Fruit fly (Drosophila melanogaster) whole organism, prepupa: ENCODE results near the gene Trim9.

Experiments used
- Blimp-1 ChIP-seq: fragments of 200-800 bp; sonication (Bioruptor generic); optimal IDR thresholded peaks from 3 replicates; lab custom pipeline; 2017; ENCODE audit warnings: missing biosample characterization, missing genetic modification characterization, mild to moderate bottlenecking, moderate library complexity, missing genetic modification reagents
- CG10631 ChIP-seq: fragments of 200-800 bp; sonication (Bioruptor generic); optimal IDR thresholded peaks from 2 replicates; lab custom pipeline; 2016; ENCODE audit warnings: missing biosample characterization, missing genetic modification characterization
- CG10669 ChIP-seq: fragments of 200-800 bp; sonication (Bioruptor generic); optimal IDR thresholded peaks from 3 replicates; lab custom pipeline; 2018; ENCODE audit warnings: missing biosample characterization, mild to moderate bottlenecking, missing genetic modification characterization, moderate library complexity
- CG11902 ChIP-seq: fragments of 200-800 bp; sonication (Bioruptor generic); optimal IDR thresholded peaks from 3 replicates; lab custom pipeline; 2016; ENCODE audit warnings: missing biosample characterization, missing genetic modification characterization
- CG15336 ChIP-seq: fragments of 200-800 bp; sonication (Bioruptor generic); IDR thresholded peaks from 2 replicates; pipeline ENCODE4 v1.3.6; 2022; ENCODE audit warnings: missing biosample characterization, missing genetic modification characterization
- CG1621 ChIP-seq: fragments of 200-800 bp; sonication (Bioruptor generic); optimal IDR thresholded peaks from 3 replicates; lab custom pipeline; 2018; ENCODE audit warnings: missing biosample characterization, mild to moderate bottlenecking, missing genetic modification characterization
- CG16779 ChIP-seq: fragments of 200-800 bp; sonication (Bioruptor generic); optimal IDR thresholded peaks from 3 replicates; lab custom pipeline; 2017; ENCODE audit warnings: missing biosample characterization, mild to moderate bottlenecking, missing genetic modification characterization
- CG31627 ChIP-seq: fragments of 200-800 bp; sonication (Bioruptor generic); optimal IDR thresholded peaks from 3 replicates; lab custom pipeline; 2016; ENCODE audit warnings: missing biosample characterization, missing genetic modification characterization
- CG32006 ChIP-seq: fragments of 200-800 bp; sonication (Bioruptor generic); optimal IDR thresholded peaks from 3 replicates; lab custom pipeline; 2017; ENCODE audit warnings: missing biosample characterization, mild to moderate bottlenecking, missing genetic modification characterization
- CG6163 ChIP-seq: fragments of 200-800 bp; sonication (Bioruptor generic); IDR thresholded peaks from 3 replicates; pipeline ENCODE4 v1.3.6; 2022; ENCODE audit warnings: missing biosample characterization, missing genetic modification characterization
- CG6276 ChIP-seq: fragments of 200-800 bp; sonication (Bioruptor generic); optimal IDR thresholded peaks from 2 replicates; lab custom pipeline; 2017; ENCODE audit warnings: missing biosample characterization, mild to moderate bottlenecking, missing genetic modification characterization
- CG6808 ChIP-seq: fragments of 200-800 bp; sonication (Bioruptor generic); optimal IDR thresholded peaks from 3 replicates; lab custom pipeline; 2017; ENCODE audit warnings: missing biosample characterization, missing genetic modification characterization, mild to moderate bottlenecking, moderate library complexity, missing genetic modification reagents
- CG6854 ChIP-seq: fragments of 200-800 bp; sonication (Bioruptor generic); optimal IDR thresholded peaks from 2 replicates; lab custom pipeline; 2017; ENCODE audit warnings: missing biosample characterization, mild to moderate bottlenecking, missing genetic modification characterization
- CG7368 ChIP-seq: fragments of 200-800 bp; sonication (Bioruptor generic); optimal IDR thresholded peaks from 3 replicates; lab custom pipeline; 2016; ENCODE audit warnings: missing biosample characterization, missing genetic modification characterization
- CG8119 ChIP-seq: fragments of 200-800 bp; sonication (Bioruptor generic); IDR thresholded peaks from 3 replicates; pipeline ENCODE4 v1.3.6; 2022; ENCODE audit warnings: missing biosample characterization, missing genetic modification characterization
- CG8632 ChIP-seq: fragments of 200-800 bp; sonication (Bioruptor generic); optimal IDR thresholded peaks from 3 replicates; lab custom pipeline; 2016; ENCODE audit warnings: missing biosample characterization, missing genetic modification characterization
- Eip78C ChIP-seq: fragments of 200-800 bp; sonication (Bioruptor generic); peaks from one replicate; lab custom pipeline; 2016; ENCODE audit warnings: missing biosample characterization, missing genetic modification characterization
- Gug ChIP-seq: fragments of 200-800 bp; sonication (Bioruptor generic); IDR thresholded peaks from 2 replicates; pipeline ENCODE4 v1.3.6; 2022; ENCODE audit warnings: missing biosample characterization, missing genetic modification characterization
- Hr39 ChIP-seq: fragments of 200-800 bp; sonication (Bioruptor generic); optimal IDR thresholded peaks from 2 replicates; lab custom pipeline; 2016; ENCODE audit warnings: missing biosample characterization, missing genetic modification characterization
- Lpt ChIP-seq: fragments of 200-800 bp; sonication (Bioruptor generic); optimal IDR thresholded peaks from 3 replicates; lab custom pipeline; 2016; ENCODE audit warnings: missing biosample characterization, missing genetic modification characterization
- Met ChIP-seq: fragments of 200-800 bp; sonication (Bioruptor generic); optimal IDR thresholded peaks from 3 replicates; lab custom pipeline; 2016; ENCODE audit warnings: missing biosample characterization, missing genetic modification characterization
- OdsH ChIP-seq: fragments of 200-800 bp; sonication (Bioruptor generic); optimal IDR thresholded peaks from 3 replicates; lab custom pipeline; 2016; ENCODE audit warnings: missing biosample characterization, missing genetic modification characterization
- achi ChIP-seq: fragments of 200-800 bp; sonication (Bioruptor generic); optimal IDR thresholded peaks from 3 replicates; lab custom pipeline; 2016; ENCODE audit warnings: missing biosample characterization, missing genetic modification characterization
- acj6 ChIP-seq: fragments of 200-800 bp; sonication (Bioruptor generic); optimal IDR thresholded peaks from 3 replicates; lab custom pipeline; 2016; ENCODE audit warnings: missing biosample characterization, missing genetic modification characterization
- cyc ChIP-seq: fragments of 200-800 bp; sonication (Bioruptor generic); optimal IDR thresholded peaks from 3 replicates; lab custom pipeline; 2016; ENCODE audit warnings: missing biosample characterization, missing genetic modification characterization
- dac ChIP-seq: fragments of 200-800 bp; sonication (Bioruptor generic); optimal IDR thresholded peaks from 2 replicates; lab custom pipeline; 2017; ENCODE audit warnings: missing biosample characterization, mild to moderate bottlenecking, missing genetic modification characterization
- dsx ChIP-seq: fragments of 200-800 bp; optimal IDR thresholded peaks from 3 replicates; lab custom pipeline; 2019; ENCODE audit warnings: missing biosample characterization, mild to moderate bottlenecking, missing genetic modification characterization, moderate library complexity; ENCODE audit not compliant: poor library complexity, severe bottlenecking
- eg ChIP-seq: fragments of 200-800 bp; sonication (Bioruptor generic); IDR thresholded peaks from 3 replicates; pipeline ENCODE4 v1.3.6; 2022; ENCODE audit warnings: missing biosample characterization, missing genetic modification characterization
- fd85E ChIP-seq: fragments of 200-800 bp; sonication (Bioruptor generic); optimal IDR thresholded peaks from 3 replicates; lab custom pipeline; 2016; ENCODE audit warnings: missing biosample characterization, missing genetic modification characterization
- fkh ChIP-seq: fragments of 200-800 bp; sonication (Bioruptor generic); optimal IDR thresholded peaks from 3 replicates; lab custom pipeline; 2017; ENCODE audit warnings: missing biosample characterization, mild to moderate bottlenecking, missing genetic modification characterization, moderate library complexity
- lz ChIP-seq: fragments of 200-800 bp; sonication (Bioruptor generic); optimal IDR thresholded peaks from 3 replicates; lab custom pipeline; 2016; ENCODE audit warnings: missing biosample characterization, missing genetic modification characterization
- net ChIP-seq: fragments of 200-800 bp; sonication (Bioruptor generic); optimal IDR thresholded peaks from 3 replicates; lab custom pipeline; 2016; ENCODE audit warnings: missing biosample characterization, missing genetic modification characterization
- pdm3 ChIP-seq: fragments of 200-800 bp; sonication (Bioruptor generic); optimal IDR thresholded peaks from 3 replicates; lab custom pipeline; 2016; ENCODE audit warnings: missing biosample characterization, missing genetic modification characterization
- salr ChIP-seq, 2 experiments: fragments of 200-800 bp; sonication (Bioruptor generic); optimal IDR thresholded peaks; 3 replicates each; lab custom pipeline; 2016 to 2018; ENCODE audit warnings: missing biosample characterization in 2 of 2, missing genetic modification characterization in 2 of 2, mild to moderate bottlenecking in 1 of 2
- spab ChIP-seq: fragments of 200-800 bp; sonication (Bioruptor generic); optimal IDR thresholded peaks from 2 replicates; lab custom pipeline; 2017; ENCODE audit warnings: missing biosample characterization, mild to moderate bottlenecking, missing genetic modification characterization, missing genetic modification reagents
- ss ChIP-seq, 2 experiments: fragments of 200-800 bp; sonication (Bioruptor generic); optimal IDR thresholded peaks; 2 replicates in 1 of 2; 3 replicates in 1 of 2; lab custom pipeline; 2017 to 2018; ENCODE audit warnings: mild to moderate bottlenecking in 2 of 2, missing biosample characterization in 2 of 2, missing genetic modification characterization in 2 of 2, moderate library complexity in 1 of 2
- topi ChIP-seq: fragments of 200-800 bp; sonication (Bioruptor generic); optimal IDR thresholded peaks from 3 replicates; lab custom pipeline; 2016; ENCODE audit warnings: missing biosample characterization, missing genetic modification characterization
- vri ChIP-seq: fragments of 200-800 bp; sonication (Bioruptor generic); optimal IDR thresholded peaks from 3 replicates; lab custom pipeline; 2016; ENCODE audit warnings: missing biosample characterization, mild to moderate bottlenecking, missing genetic modification characterization

Gene Trim9

dm6 chr2L:10510843-10511242 is 33.8 kb upstream of the Trim9 start:
- TF ChIP-seq net, result no peak
- no peak for TF ChIP-seq CG16779 (tag; lab: Kevin White, UChicago)
- TF ChIP-seq CG8632 (GFP tag; lab: Kevin White, UChicago), result no peak
- no peak for TF ChIP-seq CG6854 (GFP tag; lab: Kevin White, UChicago)
- TF ChIP-seq CG31627 (GFP tag; lab: Kevin White, UChicago), result no peak
- TF ChIP-seq Eip78C (GFP tag; lab: Kevin White, UChicago), result peak; percentile 38
- TF ChIP-seq achi (GFP tag; lab: Kevin White, UChicago), result no peak

dm6 chr2L:10513837-10514499 is 30.7 kb upstream of the Trim9 start:
- TF ChIP-seq CG10669 (GFP tag; lab: Kevin White, UChicago) (peak; percentile 38), spab (GFP tag; lab: Kevin White, UChicago) (no peak), net (no peak), Eip78C (GFP tag; lab: Kevin White, UChicago) (peak; percentile 55)

dm6 chr2L:10514586-10515137 is 30.0 kb upstream of the Trim9 start:
- TF ChIP-seq CG6808 (GFP tag; lab: Kevin White, UChicago) (peak; percentile 29), eg (GFP tag; lab: Robert Waterston, UW) (0 out of 3 replicates have a peak, but pooled peaks have one; percentile 20), fd85E (GFP tag; lab: Kevin White, UChicago) (no peak), CG15336 (GFP tag; lab: Robert Waterston, UW) (0 out of 2 replicates have a peak, but pooled peaks have one; percentile 14), acj6 (GFP tag; lab: Kevin White, UChicago) (no peak), CG8119 (GFP tag; lab: Robert Waterston, UW) (0 out of 3 replicates have a peak, but pooled peaks have one; percentile 21), net (peak; percentile 28), pdm3 (GFP tag; lab: Kevin White, UChicago) (no peak), OdsH (no peak), CG7368 (GFP tag; lab: Kevin White, UChicago) (no peak), ss (GFP tag; optimal IDR thresholded peaks at IDR 0.05; lab: Kevin White, UChicago) (peak; percentile 1 to 32), Lpt (GFP tag; lab: Kevin White, UChicago) (no peak), dac (no peak), CG6276 (peak; percentile 49), CG10631 (GFP tag; lab: Kevin White, UChicago) (no peak)

- TF ChIP-seq Hr39 (GFP tag; lab: Kevin White, UChicago) (no peak), vri (GFP tag; lab: Kevin White, UChicago) (no peak), lz (GFP tag; lab: Kevin White, UChicago) (no peak), CG6163 (GFP tag; lab: Robert Waterston, UW) (no peak), fkh (GFP tag; lab: Kevin White, UChicago) (no peak), CG15336 (GFP tag; lab: Robert Waterston, UW) (no peak)
These were observed 29.0 kb upstream of the Trim9 start for dm6 chr2L:10515553-10516174.

dm6 chr2L:10516470-10517048 is 28.1 kb upstream of the Trim9 start:
- TF ChIP-seq salr (GFP tag; optimal IDR thresholded peaks at IDR 0.05; lab: Kevin White, UChicago), result peak in 1 of 2 experiments; percentile 10
- peak; percentile 37; the same call in 1 of the 2 replicates for TF ChIP-seq CG15336 (GFP tag; lab: Robert Waterston, UW)
- peak; percentile 81 for TF ChIP-seq CG6854 (GFP tag; lab: Kevin White, UChicago)
- peak; percentile 32 for TF ChIP-seq net
- no peak for TF ChIP-seq Gug (GFP tag; lab: Robert Waterston, UW)
- TF ChIP-seq CG6276, result peak; percentile 72
- peak; percentile 5 for TF ChIP-seq lz (GFP tag; lab: Kevin White, UChicago)
- peak; percentile 58 for TF ChIP-seq Eip78C (GFP tag; lab: Kevin White, UChicago)
- TF ChIP-seq Lpt (GFP tag; lab: Kevin White, UChicago), result peak; percentile 31
- no peak for TF ChIP-seq dac
- peak; percentile 18 for TF ChIP-seq Met (GFP tag; lab: Kevin White, UChicago)
- peak; percentile 49 for TF ChIP-seq topi
- peak; percentile 11 for TF ChIP-seq vri (GFP tag; lab: Kevin White, UChicago)
- TF ChIP-seq cyc (GFP tag; lab: Kevin White, UChicago), result peak; percentile 42
- TF ChIP-seq dsx (GFP tag; lab: Kevin White, UChicago), result peak; percentile 22
- peak; percentile 18 for TF ChIP-seq CG1621 (tag; lab: Kevin White, UChicago)
- no peak for TF ChIP-seq Blimp-1 (GFP tag; lab: Kevin White, UChicago)
- no peak for TF ChIP-seq CG11902 (GFP tag; lab: Kevin White, UChicago)
- peak; percentile 48 for TF ChIP-seq CG31627 (GFP tag; lab: Kevin White, UChicago)
- peak; percentile 21 for TF ChIP-seq CG32006 (GFP tag; lab: Kevin White, UChicago)
- TF ChIP-seq pdm3 (GFP tag; lab: Kevin White, UChicago), result peak; percentile 34
